Fruit fly (Drosophila melanogaster): Measurements from ENCODE around the gene Ranbp21.

Ranbp21 gene

dm6 chrX:19667444-19668104 lies 15.5 kb upstream of the Ranbp21 start:
- no peak for TF ChIP-seq dsf (GFP tag; optimal IDR thresholded peaks at IDR 0.05; ENCODE audit: borderline replicate concordance)
- peak; percentile 41 for TF ChIP-seq Vsx2 (GFP tag; optimal IDR thresholded peaks at IDR 0.05; ENCODE audit: partially characterized antibody)

- TF ChIP-seq Dfd (GFP tag; optimal IDR thresholded peaks at IDR 0.05) (no peak), dl (GFP tag; optimal IDR thresholded peaks at IDR 0.05; ENCODE audit: insufficient read depth in 1 of 2, partially characterized antibody in 2 of 2) (no peak), Mio (GFP tag; optimal IDR thresholded peaks at IDR 0.05) (peak; percentile 33), woc (GFP tag; optimal IDR thresholded peaks at IDR 0.05) (peak; percentile 67), br (GFP tag; optimal IDR thresholded peaks at IDR 0.05) (peak; percentile 46), lola (GFP tag; optimal IDR thresholded peaks at IDR 0.05) (no peak), Dif (GFP tag; optimal IDR thresholded peaks at IDR 0.05; ENCODE audit: partially characterized antibody) (no peak), Vsx2 (GFP tag; optimal IDR thresholded peaks at IDR 0.05; ENCODE audit: partially characterized antibody) (no peak), usp (GFP tag; optimal IDR thresholded peaks at IDR 0.05) (no peak), Sp1 (GFP tag; optimal IDR thresholded peaks at IDR 0.05) (peak; percentile 51), N (GFP tag; optimal IDR thresholded peaks at IDR 0.05) (no peak), GATAd (GFP tag; optimal IDR thresholded peaks at IDR 0.05) (no peak), psq (GFP tag; optimal IDR thresholded peaks at IDR 0.05) (peak; percentile 47), Jra (GFP tag; optimal IDR thresholded peaks at IDR 0.05) (no peak), tai (GFP tag; optimal IDR thresholded peaks at IDR 0.05) (no peak), foxo (GFP tag; optimal IDR thresholded peaks at IDR 0.05) (peak in 1 of 2 experiments; percentile 71), pan (optimal IDR thresholded peaks at IDR 0.05) (no peak), Hr78 (GFP tag; optimal IDR thresholded peaks at IDR 0.05) (no peak), h (GFP tag; optimal IDR thresholded peaks at IDR 0.05) (peak; percentile 75), CG32264 (GFP tag; optimal IDR thresholded peaks at IDR 0.05) (no peak), sage (GFP tag; optimal IDR thresholded peaks at IDR 0.05) (no peak), dmrt93B (GFP tag; optimal IDR thresholded peaks at IDR 0.05) (peak; percentile 58), Abd-B (GFP tag; optimal IDR thresholded peaks at IDR 0.05) (no peak), dsf (GFP tag; optimal IDR thresholded peaks at IDR 0.05; ENCODE audit: borderline replicate concordance) (no peak), ey (GFP tag; optimal IDR thresholded peaks at IDR 0.05) (peak; percentile 72), Myc (optimal IDR thresholded peaks at IDR 0.05) (no peak), brk (GFP tag; optimal IDR thresholded peaks at IDR 0.05) (no peak), HLH106 (tag; optimal IDR thresholded peaks at IDR 0.05) (peak; percentile 71), jim (GFP tag; optimal IDR thresholded peaks at IDR 0.05) (no peak), rgr (GFP tag; optimal IDR thresholded peaks at IDR 0.05) (peak; percentile 72), OdsH (GFP tag; optimal IDR thresholded peaks at IDR 0.05) (peak; percentile 30), fru (GFP tag; optimal IDR thresholded peaks at IDR 0.05) (peak; percentile 67), CrebA (GFP tag; optimal IDR thresholded peaks at IDR 0.05; ENCODE audit: borderline replicate concordance) (no peak), Hnf4 (GFP tag; optimal IDR thresholded peaks at IDR 0.05) (peak; percentile 78), Hr83 (GFP tag; optimal IDR thresholded peaks at IDR 0.05; ENCODE audit: poor library complexity, severe bottlenecking) (peak; percentile 75), Rel (GFP tag; optimal IDR thresholded peaks at IDR 0.05) (no peak), Rel (tag; optimal IDR thresholded peaks at IDR 0.05) (peak; percentile 42), CG9705 (GFP tag; optimal IDR thresholded peaks at IDR 0.05) (peak; percentile 48), sv (GFP tag; optimal IDR thresholded peaks at IDR 0.05) (peak; percentile 3)
Observed at dm6 chrX:19666991-19667409, 14.9 kb upstream of the Ranbp21 start, which contains the start of gene Zw. Zw (plus strand) TSS chrX:19667252.

dm6 chrX:19665684-19666141 lies 13.6 kb upstream of the Ranbp21 start:
- no peak for TF ChIP-seq Hnf4 (GFP tag; optimal IDR thresholded peaks at IDR 0.05)
- peak; percentile 32 for TF ChIP-seq h (GFP tag; optimal IDR thresholded peaks at IDR 0.05)
- TF ChIP-seq jim (GFP tag; optimal IDR thresholded peaks at IDR 0.05): no peak
- peak; percentile 20 for TF ChIP-seq dmrt93B (GFP tag; optimal IDR thresholded peaks at IDR 0.05)
- peak; percentile 34 for TF ChIP-seq rgr (GFP tag; optimal IDR thresholded peaks at IDR 0.05)
- peak; percentile 37 for TF ChIP-seq fru (GFP tag; optimal IDR thresholded peaks at IDR 0.05)
- peak; percentile 48 for TF ChIP-seq HLH106 (tag; optimal IDR thresholded peaks at IDR 0.05)
- peak; percentile 48 for TF ChIP-seq Dif (GFP tag; optimal IDR thresholded peaks at IDR 0.05; ENCODE audit: partially characterized antibody)
- no peak for TF ChIP-seq Hr83 (GFP tag; optimal IDR thresholded peaks at IDR 0.05; ENCODE audit: poor library complexity, severe bottlenecking)
- peak; percentile 11 for TF ChIP-seq CG9705 (GFP tag; optimal IDR thresholded peaks at IDR 0.05)
- TF ChIP-seq Rel (GFP tag; optimal IDR thresholded peaks at IDR 0.05): no peak
- TF ChIP-seq Rel (tag; optimal IDR thresholded peaks at IDR 0.05): peak; percentile 30
- no peak for TF ChIP-seq dl (GFP tag; optimal IDR thresholded peaks at IDR 0.05; ENCODE audit: insufficient read depth in 1 of 2, partially characterized antibody in 2 of 2)
- TF ChIP-seq GATAd (GFP tag; optimal IDR thresholded peaks at IDR 0.05): no peak
- peak; percentile 49 for TF ChIP-seq Sp1 (GFP tag; optimal IDR thresholded peaks at IDR 0.05)
- TF ChIP-seq foxo (GFP tag; optimal IDR thresholded peaks at IDR 0.05): peak in 1 of 2 experiments; percentile 43
- TF ChIP-seq brk (GFP tag; optimal IDR thresholded peaks at IDR 0.05): no peak
- peak; percentile 25 for TF ChIP-seq ey (GFP tag; optimal IDR thresholded peaks at IDR 0.05)
- TF ChIP-seq br (GFP tag; optimal IDR thresholded peaks at IDR 0.05): peak; percentile 23
- peak; percentile 53 for TF ChIP-seq woc (GFP tag; optimal IDR thresholded peaks at IDR 0.05)

All from whole organism, wandering third instar larva.